Worm (Caenorhabditis elegans) whole organism, midembryonic: Measurements from ENCODE around the gene F55B12.10.

Experiments used
- flt-1 ChIP-seq: fragments of 200-800 bp; sonication (Bioruptor generic); IDR thresholded peaks from 2 replicates; pipeline ENCODE4 v1.3.6; 2022; ENCODE audit warnings: missing genetic modification characterization, missing compliant biosample characterization
- klf-2 ChIP-seq: fragments of 200-800 bp; sonication (Bioruptor generic); conservative IDR thresholded peaks from 2 replicates; pipeline ENCODE4 v1.3.6; 2022; ENCODE audit warnings: missing genetic modification reagents, missing genetic modification characterization, missing compliant biosample characterization
- med-1 ChIP-seq: sonication (generic microtip); optimal IDR thresholded peaks from 2 replicates; lab custom pipeline; 2017; ENCODE audit warnings: missing genetic modification characterization, mild to moderate bottlenecking, missing compliant biosample characterization, antibody characterized with exemption, missing genetic modification reagents; ENCODE audit not compliant: insufficient read depth
- tab-1 ChIP-seq: fragments of 200-800 bp; sonication (Bioruptor generic); IDR thresholded peaks from 2 replicates; pipeline ENCODE4 v1.3.6; 2022; ENCODE audit warnings: missing genetic modification characterization, missing compliant biosample characterization
- ztf-23 ChIP-seq: fragments of 200-800 bp; sonication (Bioruptor generic); IDR thresholded peaks from 2 replicates; pipeline ENCODE4 v1.3.6; 2022; ENCODE audit warnings: missing genetic modification reagents, missing genetic modification characterization, missing compliant biosample characterization
- ztf-29 ChIP-seq: fragments of 200-800 bp; sonication (Bioruptor generic); IDR thresholded peaks from 2 replicates; pipeline ENCODE4 v1.3.6; 2022; ENCODE audit warnings: missing genetic modification reagents, missing genetic modification characterization, missing compliant biosample characterization

- TF ChIP-seq flt-1 (no peak), med-1 (GFP tag; lab: Kevin White, UChicago) (no peak), klf-2 (GFP tag; lab: Robert Waterston, UW) (no peak), tab-1 (GFP tag; lab: Robert Waterston, UW) (no peak), ztf-23 (GFP tag; lab: Robert Waterston, UW) (no peak), ztf-29 (GFP tag; lab: Robert Waterston, UW) (no peak)
Measured at ce11 chrV:13790117-13790516, 49.4 kb upstream of the F55B12.10 start.
